Worm (Caenorhabditis elegans) whole organism, mixed stage, embryonic: ENCODE measurements around the gene dpy-9.

ENCODE experiments used
- bed-3 ChIP-seq: fragments of 200-800 bp; sonication (Bioruptor generic); optimal IDR thresholded peaks from 3 replicates; lab custom pipeline; 2018; ENCODE audit warnings: mild to moderate bottlenecking, missing genetic modification characterization, moderate library complexity, missing compliant biosample characterization
- ceh-39 ChIP-seq: fragments of 150-350 bp; optimal IDR thresholded peaks from 2 replicates; lab custom pipeline; 2014; ENCODE audit warnings: missing biosample characterization, missing genetic modification characterization
- ceh-43 ChIP-seq: fragments of 200-800 bp; sonication (Bioruptor generic); optimal IDR thresholded peaks from 2 replicates; lab custom pipeline; 2018; ENCODE audit warnings: mild to moderate bottlenecking, missing genetic modification characterization, moderate library complexity, missing compliant biosample characterization
- ceh-83 ChIP-seq: fragments of 200-800 bp; sonication (Bioruptor generic); optimal IDR thresholded peaks from 2 replicates; lab custom pipeline; 2018; ENCODE audit warnings: mild to moderate bottlenecking, missing genetic modification characterization, missing compliant biosample characterization
- ces-1 ChIP-seq: fragments of 150-350 bp; optimal IDR thresholded peaks from 2 replicates; lab custom pipeline; 2014; ENCODE audit warnings: missing biosample characterization, missing genetic modification reagents, missing genetic modification characterization
- drap-1 ChIP-seq: fragments of 200-800 bp; sonication (Bioruptor generic); optimal IDR thresholded peaks from 3 replicates; lab custom pipeline; 2018; ENCODE audit warnings: mild to moderate bottlenecking, missing genetic modification characterization, missing compliant biosample characterization
- elt-1 ChIP-seq: sonication (generic microtip); optimal IDR thresholded peaks from 2 replicates; lab custom pipeline; 2017; ENCODE audit warnings: missing genetic modification characterization, mild to moderate bottlenecking, missing compliant biosample characterization, antibody characterized with exemption, moderate library complexity, borderline replicate concordance; ENCODE audit not compliant: insufficient read depth
- elt-3 ChIP-seq: fragments of 150-350 bp; optimal IDR thresholded peaks from 2 replicates; lab custom pipeline; 2014; ENCODE audit warnings: missing biosample characterization, missing genetic modification characterization
- flh-1 ChIP-seq: fragments of 200-800 bp; sonication (Bioruptor generic); optimal IDR thresholded peaks from 2 replicates; lab custom pipeline; 2018; ENCODE audit warnings: mild to moderate bottlenecking, missing genetic modification characterization, moderate library complexity, missing compliant biosample characterization
- lin-13 ChIP-seq: fragments of 150-350 bp; optimal IDR thresholded peaks from 2 replicates; lab custom pipeline; 2014; ENCODE audit warnings: missing biosample characterization, missing genetic modification characterization
- lin-32 ChIP-seq: fragments of 200-800 bp; sonication (Bioruptor generic); optimal IDR thresholded peaks from 2 replicates; lab custom pipeline; 2018; ENCODE audit warnings: mild to moderate bottlenecking, missing genetic modification characterization, missing compliant biosample characterization
- lsy-2 ChIP-seq: fragments of 150-350 bp; optimal IDR thresholded peaks from 2 replicates; lab custom pipeline; 2014; ENCODE audit warnings: missing biosample characterization, missing genetic modification characterization
- mep-1 ChIP-seq: fragments of 150-350 bp; optimal IDR thresholded peaks from 2 replicates; lab custom pipeline; 2017; ENCODE audit warnings: missing biosample characterization, missing genetic modification reagents, missing genetic modification characterization, inconsistent platforms
- mls-2 ChIP-seq: sonication (generic microtip); optimal IDR thresholded peaks from 2 replicates; lab custom pipeline; 2016; ENCODE audit warnings: mild to moderate bottlenecking, missing genetic modification characterization, moderate library complexity, missing compliant biosample characterization
- nhr-2 ChIP-seq: fragments of 150-350 bp; optimal IDR thresholded peaks from 2 replicates; lab custom pipeline; 2014; ENCODE audit warnings: missing biosample characterization, missing genetic modification characterization
- nhr-237 ChIP-seq: fragments of 150-350 bp; optimal IDR thresholded peaks from 2 replicates; lab custom pipeline; 2014; ENCODE audit warnings: missing biosample characterization, missing genetic modification characterization
- nhr-28 ChIP-seq: fragments of 150-350 bp; optimal IDR thresholded peaks from 2 replicates; lab custom pipeline; 2014; ENCODE audit warnings: missing biosample characterization, missing genetic modification characterization
- nhr-76 ChIP-seq: sonication (generic microtip); optimal IDR thresholded peaks from 2 replicates; lab custom pipeline; 2017; ENCODE audit warnings: missing biosample characterization, missing genetic modification characterization
- snpc-4 ChIP-seq: fragments of 150-350 bp; optimal IDR thresholded peaks from 2 replicates; lab custom pipeline; 2014; ENCODE audit warnings: missing biosample characterization, missing genetic modification characterization
- sptf-1 ChIP-seq: sonication (generic microtip); optimal IDR thresholded peaks from 2 replicates; lab custom pipeline; 2017; ENCODE audit warnings: mild to moderate bottlenecking, missing genetic modification characterization, moderate library complexity, missing compliant biosample characterization
- tbx-8 ChIP-seq: fragments of 200-800 bp; sonication (Bioruptor generic); optimal IDR thresholded peaks from 2 replicates; lab custom pipeline; 2018; ENCODE audit warnings: mild to moderate bottlenecking, missing genetic modification characterization, moderate library complexity, missing compliant biosample characterization
- unc-120 ChIP-seq: sonication (generic microtip); optimal IDR thresholded peaks from 2 replicates; lab custom pipeline; 2017; ENCODE audit warnings: missing genetic modification characterization, missing compliant biosample characterization; ENCODE audit not compliant: poor library complexity, severe bottlenecking
- unc-39 ChIP-seq: fragments of 150-350 bp; optimal IDR thresholded peaks from 2 replicates; lab custom pipeline; 2014; ENCODE audit warnings: missing biosample characterization, missing genetic modification characterization
- unc-62 ChIP-seq: fragments of 150-350 bp; optimal IDR thresholded peaks from 2 replicates; lab custom pipeline; 2014; ENCODE audit warnings: missing biosample characterization, missing genetic modification reagents, missing genetic modification characterization
- zip-8 ChIP-seq: fragments of 150-350 bp; optimal IDR thresholded peaks from 2 replicates; lab custom pipeline; 2014; ENCODE audit warnings: missing biosample characterization, missing genetic modification characterization
- ztf-11 ChIP-seq: fragments of 150-350 bp; optimal IDR thresholded peaks from 2 replicates; lab custom pipeline; 2014; ENCODE audit warnings: missing biosample characterization, missing genetic modification characterization

dpy-9 gene

ce11 chrIV:247494-247893 is 11.5 kb downstream of the dpy-9 start:
- TF ChIP-seq ceh-43 (GFP tag; lab: Kevin White, UChicago) (no peak), sptf-1 (tag; lab: Kevin White, UChicago) (no peak), elt-3 (tag; lab: Kevin White, UChicago) (peak; percentile 7), unc-39 (tag; lab: Kevin White, UChicago) (no peak), nhr-2 (no peak), unc-120 (no peak), nhr-76 (tag; lab: Kevin White, UChicago) (no peak), elt-1 (no peak)
- TF ChIP-seq, all 35 proteins: peak for 1

- no peak for TF ChIP-seq flh-1
- no peak for TF ChIP-seq mls-2 (tag; lab: Kevin White, UChicago)
- no peak for TF ChIP-seq bed-3 (GFP tag; lab: Kevin White, UChicago)
These were observed 14.2 kb downstream of the dpy-9 start, which contains the start of gene aass-1 for ce11 chrIV:244843-245242. aass-1 (plus strand) TSS chrIV:245143.

ce11 chrIV:244278-244677 is 14.7 kb downstream of the dpy-9 start:
- TF ChIP-seq zip-8 (tag; lab: Kevin White, UChicago) (peak; percentile 86), unc-62 (GFP tag; lab: Kevin White, UChicago) (no peak)

- TF ChIP-seq ztf-11 (tag; lab: Kevin White, UChicago), result no peak
- no peak for TF ChIP-seq elt-1
- peak; percentile 3 for TF ChIP-seq lin-13 (tag; lab: Kevin White, UChicago)
- TF ChIP-seq lsy-2 (tag; lab: Kevin White, UChicago), result peak; percentile 32
- TF ChIP-seq nhr-28 (tag; lab: Kevin White, UChicago), result no peak
- no peak for TF ChIP-seq ceh-83
- TF ChIP-seq ces-1, result peak; percentile 37
These were observed 18.7 kb downstream of the dpy-9 start, which contains the start of the genes fnta-1 and cogc-8 for ce11 chrIV:240257-240754. fnta-1 (minus strand) TSS chrIV:240307. cogc-8 (plus strand) TSS chrIV:240451.

ce11 chrIV:237350-237749 is 21.7 kb downstream of the dpy-9 start, which contains the start of gene ints-13:
ints-13 (minus strand) TSS chrIV:237450.
- TF ChIP-seq snpc-4 (no peak), sptf-1 (tag; lab: Kevin White, UChicago) (no peak), mls-2 (tag; lab: Kevin White, UChicago) (no peak), bed-3 (GFP tag; lab: Kevin White, UChicago) (no peak), mep-1 (tag; lab: Kevin White, UChicago) (no peak)

- TF ChIP-seq lsy-2 (tag; lab: Kevin White, UChicago) (no peak), unc-39 (tag; lab: Kevin White, UChicago) (no peak), unc-62 (GFP tag; lab: Kevin White, UChicago) (no peak), nhr-76 (tag; lab: Kevin White, UChicago) (no peak), lin-32 (GFP tag; lab: Kevin White, UChicago) (no peak), ceh-83 (no peak), tbx-8 (GFP tag; lab: Kevin White, UChicago) (no peak), nhr-237 (tag; lab: Kevin White, UChicago) (no peak), ceh-43 (GFP tag; lab: Kevin White, UChicago) (no peak), elt-1 (no peak), zip-8 (tag; lab: Kevin White, UChicago) (no peak), drap-1 (no peak), snpc-4 (no peak), ces-1 (no peak), flh-1 (no peak), ceh-39 (no peak)
These were observed 22.9 kb downstream of the dpy-9 start for ce11 chrIV:236138-236537.

- TF ChIP-seq nhr-76 (tag; lab: Kevin White, UChicago) (no peak), unc-62 (GFP tag; lab: Kevin White, UChicago) (no peak)
These were observed 27.3 kb downstream of the dpy-9 start, which contains the start of gene gtf-2H1 for ce11 chrIV:231673-232072. gtf-2H1 (minus strand) TSS chrIV:231773.
